Worm (Caenorhabditis elegans): Measurements from ENCODE around the gene dpy-11.

DNA sequence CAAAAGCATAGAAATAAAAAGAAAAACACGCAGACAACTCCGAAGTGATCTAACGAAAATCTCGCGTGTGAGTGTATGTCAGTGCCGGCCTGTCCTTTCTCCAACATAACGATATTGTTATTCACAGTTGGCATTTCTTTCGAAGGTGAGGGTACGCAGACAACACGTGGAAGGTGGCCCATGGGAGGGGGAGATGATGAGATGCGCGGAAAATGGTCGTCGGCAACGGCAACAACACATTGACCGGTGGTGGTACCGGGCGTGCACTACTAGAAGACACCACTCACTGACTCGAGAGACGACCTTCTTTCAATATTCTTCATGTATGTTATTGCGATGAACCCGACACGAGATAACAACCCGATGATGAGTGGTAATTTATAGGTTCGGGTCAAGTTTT lies 30.0 kb upstream of the dpy-11 start:
- TF ChIP-seq unc-62 (GFP tag; optimal IDR thresholded peaks at IDR 0.05) (no peak), aly-2 (tag; optimal IDR thresholded peaks at IDR 0.05) (no peak), ceh-82 (tag; optimal IDR thresholded peaks at IDR 0.05) (no peak), elt-2 (tag; optimal IDR thresholded peaks at IDR 0.05) (no peak)
